Worm (Caenorhabditis elegans) whole organism, L4 larva: ENCODE measurements around the gene srbc-37.

ENCODE experiments used
- Y105C5A.15 ChIP-seq: fragments of 200-800 bp; sonication (Bioruptor generic); IDR thresholded peaks from 2 replicates; pipeline ENCODE4 v1.3.6; 2022; ENCODE audit warnings: missing genetic modification characterization, missing compliant biosample characterization
- Y48G9A.11 ChIP-seq: fragments of 200-800 bp; sonication (Bioruptor generic); IDR thresholded peaks from 2 replicates; pipeline ENCODE4 v1.3.6; 2022; ENCODE audit warnings: missing genetic modification reagents, missing genetic modification characterization, missing compliant biosample characterization
- dmd-9 ChIP-seq: fragments of 200-800 bp; sonication (Bioruptor generic); IDR thresholded peaks from 2 replicates; pipeline ENCODE4 v1.3.6; 2022; ENCODE audit warnings: missing genetic modification reagents, missing genetic modification characterization, missing compliant biosample characterization
- dpl-1 ChIP-seq: fragments of 150-350 bp; optimal IDR thresholded peaks from 2 replicates; lab custom pipeline; 2014; ENCODE audit warnings: missing biosample characterization, missing genetic modification reagents, missing genetic modification characterization
- fos-1 ChIP-seq: fragments of 150-350 bp; optimal IDR thresholded peaks from 2 replicates; lab custom pipeline; 2014; ENCODE audit warnings: missing biosample characterization, missing genetic modification characterization
- lim-7 ChIP-seq: fragments of 200-800 bp; sonication (Bioruptor generic); IDR thresholded peaks from 2 replicates; pipeline ENCODE4 v1.3.6; 2022; ENCODE audit warnings: missing genetic modification characterization, missing compliant biosample characterization
- lin-13 ChIP-seq: fragments of 150-350 bp; optimal IDR thresholded peaks from 2 replicates; lab custom pipeline; 2014; ENCODE audit warnings: missing biosample characterization, missing genetic modification reagents, missing genetic modification characterization
- pha-4 ChIP-seq, 2 experiments: fragments of 150-350 bp in 1 of 2; fragments of 200-800 bp in 1 of 2; sonication (Bioruptor generic) in 1 of 2; IDR thresholded peaks in 1 of 2; optimal IDR thresholded peaks in 1 of 2; 2 replicates each; pipeline versions ENCODE4 v1.3.6 to Lab custom; 2014 to 2022; ENCODE audit warnings: missing genetic modification characterization in 2 of 2, missing genetic modification reagents in 2 of 2, missing biosample characterization in 1 of 2, missing compliant biosample characterization in 1 of 2
- php-3 ChIP-seq: fragments of 200-800 bp; sonication (Bioruptor generic); IDR thresholded peaks from 2 replicates; pipeline ENCODE4 v1.3.6; 2022; ENCODE audit warnings: missing genetic modification reagents, missing genetic modification characterization, missing compliant biosample characterization
- unc-39 ChIP-seq: sonication (generic microtip); optimal IDR thresholded peaks from 2 replicates; lab custom pipeline; 2017; ENCODE audit warnings: missing biosample characterization, missing genetic modification characterization
- zag-1 ChIP-seq: fragments of 150-350 bp; optimal IDR thresholded peaks from 2 replicates; lab custom pipeline; 2014; ENCODE audit warnings: missing biosample characterization, missing genetic modification characterization
- ztf-11 ChIP-seq: fragments of 150-350 bp; optimal IDR thresholded peaks from 2 replicates; lab custom pipeline; 2014; ENCODE audit warnings: missing biosample characterization, missing genetic modification characterization

- TF ChIP-seq ztf-11 (tag; lab: Kevin White, UChicago) = no peak
- TF ChIP-seq unc-39 (tag; lab: Kevin White, UChicago) = no peak
- no peak for TF ChIP-seq dmd-9
- no peak for TF ChIP-seq dpl-1
- TF ChIP-seq pha-4 (GFP tag; IDR thresholded peaks at IDR 0.05; lab: Robert Waterston, UW) = no peak
- no peak for TF ChIP-seq pha-4 (tag; optimal IDR thresholded peaks at IDR 0.05; lab: Kevin White, UChicago)
- TF ChIP-seq fos-1 (tag; lab: Kevin White, UChicago) = no peak
- no peak for TF ChIP-seq Y48G9A.11 (GFP tag; lab: Robert Waterston, UW)
- TF ChIP-seq zag-1 (tag; lab: Kevin White, UChicago) = no peak
- TF ChIP-seq lim-7 (GFP tag; lab: Robert Waterston, UW) = no peak
- TF ChIP-seq lin-13 (GFP tag; lab: Kevin White, UChicago) = no peak
- TF ChIP-seq Y105C5A.15 (GFP tag; lab: Robert Waterston, UW) = no peak
- TF ChIP-seq php-3 (GFP tag; lab: Robert Waterston, UW) = no peak
Measured at ce11 chrV:687384-687783, 15.0 kb upstream of the srbc-37 start, which contains the start of gene H25P19.1.
